Worm (Caenorhabditis elegans): ENCODE results near the gene twk-13.

DNA sequence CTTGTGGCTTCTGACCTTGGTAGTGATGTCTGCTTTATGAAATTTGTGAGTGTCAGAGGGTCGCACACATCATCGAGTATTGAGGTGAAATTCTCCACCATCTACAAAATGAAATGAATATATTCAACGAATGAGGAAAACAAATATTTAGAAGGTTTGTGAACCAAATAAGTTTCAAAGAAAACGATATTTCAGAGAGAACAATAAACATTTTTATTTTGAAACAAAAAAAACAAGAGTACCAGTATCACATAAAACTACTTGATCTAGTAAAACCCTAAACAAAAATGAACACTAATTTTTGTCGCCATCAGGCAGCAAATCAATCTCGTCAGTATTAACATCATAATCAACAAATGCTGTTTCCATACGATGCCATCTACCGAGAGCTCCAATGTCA lies 20.7 kb downstream of the twk-13 start, which contains the start of gene R04F11.3:
- TF ChIP-seq tbx-11 (GFP tag; IDR thresholded peaks at IDR 0.05) (no peak), sea-1 (GFP tag; conservative IDR thresholded peaks at IDR 0.05) (no peak), tra-4 (tag; optimal IDR thresholded peaks at IDR 0.05) (no peak), ama-1 (optimal IDR thresholded peaks at IDR 0.05) (no peak), ets-7 (tag; optimal IDR thresholded peaks at IDR 0.05) (no peak), scrt-1 (GFP tag; IDR thresholded peaks at IDR 0.05) (no peak), hmg-4 (GFP tag; optimal IDR thresholded peaks at IDR 0.05) (no peak), ceh-13 (GFP tag; optimal IDR thresholded peaks at IDR 0.05) (no peak), aly-1 (tag; optimal IDR thresholded peaks at IDR 0.05) (no peak), flt-1 (GFP tag; IDR thresholded peaks at IDR 0.05) (no peak)

Data from whole organism, early embryonic.